Fruit fly (Drosophila melanogaster) whole organism, embryonic: ENCODE data around the gene tws.

ENCODE experiments used
- BEAF-32 ChIP-seq: fragments of 200-800 bp; sonication (Bioruptor generic); optimal IDR thresholded peaks from 3 replicates; lab custom pipeline; 2017; ENCODE audit warnings: missing biosample characterization, missing genetic modification characterization, mild to moderate bottlenecking, moderate library complexity, missing genetic modification reagents
- CG10147 ChIP-seq: fragments of 200-800 bp; sonication (Bioruptor generic); optimal IDR thresholded peaks from 2 replicates; lab custom pipeline; 2019; ENCODE audit warnings: missing biosample characterization, mild to moderate bottlenecking, missing genetic modification characterization, moderate library complexity
- CG10321 ChIP-seq: fragments of 200-800 bp; sonication (Bioruptor generic); IDR thresholded peaks from 2 replicates; pipeline ENCODE4 v1.3.6; 2022; ENCODE audit warnings: missing biosample characterization, missing genetic modification characterization
- CG11093 ChIP-seq: fragments of 200-800 bp; sonication (Bioruptor generic); IDR thresholded peaks from 3 replicates; pipeline ENCODE4 v1.3.6; 2022; ENCODE audit warnings: missing biosample characterization, missing genetic modification characterization
- CG13424 ChIP-seq: fragments of 200-800 bp; sonication (Bioruptor generic); optimal IDR thresholded peaks from 2 replicates; lab custom pipeline; 2019; ENCODE audit warnings: missing biosample characterization, mild to moderate bottlenecking, missing genetic modification characterization, moderate library complexity
- CG14965 ChIP-seq: fragments of 200-800 bp; sonication (Bioruptor generic); optimal IDR thresholded peaks from 2 replicates; lab custom pipeline; 2016; ENCODE audit warnings: missing biosample characterization, missing genetic modification characterization, borderline replicate concordance
- CG16863 ChIP-seq: fragments of 200-800 bp; sonication (Bioruptor generic); optimal IDR thresholded peaks from 3 replicates; lab custom pipeline; 2016; ENCODE audit warnings: missing biosample characterization, missing genetic modification characterization
- CG17328 ChIP-seq: fragments of 200-800 bp; sonication (Bioruptor generic); IDR thresholded peaks from 2 replicates; pipeline ENCODE4 v1.3.6; 2022; ENCODE audit warnings: missing biosample characterization, missing genetic modification characterization
- CG17802 ChIP-seq: fragments of 200-800 bp; sonication (Bioruptor generic); optimal IDR thresholded peaks from 2 replicates; lab custom pipeline; 2018; ENCODE audit warnings: missing biosample characterization, mild to moderate bottlenecking, missing genetic modification characterization, moderate library complexity
- CG18262 ChIP-seq: fragments of 200-800 bp; optimal IDR thresholded peaks from 3 replicates; lab custom pipeline; 2019; ENCODE audit warnings: missing biosample characterization, mild to moderate bottlenecking, missing genetic modification characterization, moderate library complexity
- CG3407 ChIP-seq: fragments of 200-800 bp; sonication (Bioruptor generic); optimal IDR thresholded peaks from 2 replicates; lab custom pipeline; 2018; ENCODE audit warnings: missing biosample characterization, mild to moderate bottlenecking, missing genetic modification characterization
- CG43689 ChIP-seq: fragments of 200-800 bp; sonication (Bioruptor generic); IDR thresholded peaks from 2 replicates; pipeline ENCODE4 v1.3.6; 2022; ENCODE audit warnings: missing biosample characterization, missing genetic modification characterization
- CG4730 ChIP-seq: fragments of 200-800 bp; sonication (Bioruptor generic); IDR thresholded peaks from 2 replicates; pipeline ENCODE4 v1.3.6; 2022; ENCODE audit warnings: missing biosample characterization, missing genetic modification characterization
- CG5953 ChIP-seq: fragments of 200-800 bp; sonication (Bioruptor generic); IDR thresholded peaks from 2 replicates; pipeline ENCODE4 v1.3.6; 2022; ENCODE audit warnings: missing biosample characterization, missing genetic modification characterization
- CG7928 ChIP-seq: fragments of 200-800 bp; sonication (Bioruptor generic); optimal IDR thresholded peaks from 2 replicates; lab custom pipeline; 2017; ENCODE audit warnings: missing biosample characterization, mild to moderate bottlenecking, missing genetic modification characterization
- CG8388 ChIP-seq: fragments of 200-800 bp; sonication (Bioruptor generic); optimal IDR thresholded peaks from 2 replicates; lab custom pipeline; 2019; ENCODE audit warnings: missing biosample characterization, mild to moderate bottlenecking, missing genetic modification characterization, moderate library complexity
- CG9437 ChIP-seq: fragments of 200-800 bp; sonication (Bioruptor generic); optimal IDR thresholded peaks from 2 replicates; lab custom pipeline; 2018; ENCODE audit warnings: missing biosample characterization, mild to moderate bottlenecking, missing genetic modification characterization
- D19A ChIP-seq: fragments of 200-800 bp; optimal IDR thresholded peaks from 3 replicates; lab custom pipeline; 2019; ENCODE audit warnings: missing biosample characterization, mild to moderate bottlenecking, missing genetic modification characterization, moderate library complexity
- Fer2 ChIP-seq: fragments of 200-800 bp; sonication (Bioruptor generic); optimal IDR thresholded peaks from 2 replicates; lab custom pipeline; 2018; ENCODE audit warnings: missing biosample characterization, mild to moderate bottlenecking, missing genetic modification characterization, moderate library complexity
- Hand ChIP-seq: fragments of 200-800 bp; sonication (Bioruptor generic); optimal IDR thresholded peaks from 2 replicates; lab custom pipeline; 2017; ENCODE audit warnings: mild to moderate bottlenecking, missing biosample characterization, missing genetic modification reagents, missing genetic modification characterization
- Lpt ChIP-seq: fragments of >200 bp; optimal IDR thresholded peaks from 2 replicates; lab custom pipeline; 2018; ENCODE audit warnings: missing biosample characterization, missing genetic modification characterization
- Max ChIP-seq: fragments of 200-800 bp; sonication (Bioruptor generic); optimal IDR thresholded peaks from 2 replicates; lab custom pipeline; 2016; ENCODE audit warnings: missing biosample characterization, mild to moderate bottlenecking, missing genetic modification characterization
- NC2β ChIP-seq: fragments of 200-800 bp; sonication (Bioruptor generic); optimal IDR thresholded peaks from 2 replicates; lab custom pipeline; 2016; ENCODE audit warnings: missing biosample characterization, missing genetic modification characterization
- Neu2 ChIP-seq: fragments of 200-800 bp; sonication (Bioruptor generic); optimal IDR thresholded peaks from 3 replicates; lab custom pipeline; 2016; ENCODE audit warnings: missing biosample characterization, missing genetic modification characterization, borderline replicate concordance
- Oli ChIP-seq: fragments of 200-800 bp; sonication (Bioruptor generic); optimal IDR thresholded peaks from 2 replicates; lab custom pipeline; 2018; ENCODE audit warnings: missing biosample characterization, mild to moderate bottlenecking, missing genetic modification characterization, moderate library complexity
- Ravus ChIP-seq: fragments of 200-800 bp; sonication (Bioruptor generic); IDR thresholded peaks from 2 replicates; pipeline ENCODE4 v1.3.6; 2022; ENCODE audit warnings: missing biosample characterization, missing genetic modification characterization
- Side ChIP-seq: fragments of 200-800 bp; sonication (Bioruptor generic); optimal IDR thresholded peaks from 2 replicates; lab custom pipeline; 2016; ENCODE audit warnings: missing biosample characterization, missing genetic modification characterization
- Sox102F ChIP-seq: fragments of 200-800 bp; sonication (Bioruptor generic); optimal IDR thresholded peaks from 2 replicates; lab custom pipeline; 2018; ENCODE audit warnings: missing biosample characterization, mild to moderate bottlenecking, missing genetic modification characterization, moderate library complexity
- Sry-δ ChIP-seq: fragments of 200-800 bp; sonication (Bioruptor generic); optimal IDR thresholded peaks from 2 replicates; lab custom pipeline; 2016; ENCODE audit warnings: missing biosample characterization, missing genetic modification characterization
- Xrp1 ChIP-seq: fragments of 200-800 bp; sonication (Bioruptor generic); IDR thresholded peaks from 2 replicates; pipeline ENCODE4 v1.3.6; 2022; ENCODE audit warnings: missing biosample characterization, missing genetic modification characterization
- dati ChIP-seq: fragments of 200-800 bp; sonication (Bioruptor generic); IDR thresholded peaks from 2 replicates; pipeline ENCODE4 v1.3.6; 2022; ENCODE audit warnings: missing biosample characterization, missing genetic modification characterization
- dpn ChIP-seq, 2 experiments: fragments of 200-800 bp; sonication (Bioruptor generic); optimal IDR thresholded peaks; 3 replicates each; lab custom pipeline; 2016; ENCODE audit warnings: missing biosample characterization in 2 of 2, missing genetic modification characterization in 2 of 2
- fru ChIP-seq: fragments of >200 bp; optimal IDR thresholded peaks from 2 replicates; lab custom pipeline; 2017
- ftz-f1 ChIP-seq: fragments of 200-800 bp; sonication (Bioruptor generic); optimal IDR thresholded peaks from 2 replicates; lab custom pipeline; 2016; ENCODE audit warnings: missing biosample characterization, missing genetic modification characterization
- hb ChIP-seq: fragments of 200-800 bp; sonication (Bioruptor generic); IDR thresholded peaks from 3 replicates; pipeline ENCODE4 v1.3.6; 2022; ENCODE audit warnings: missing biosample characterization, missing genetic modification characterization; ENCODE audit not compliant: partially characterized antibody
- klu ChIP-seq: fragments of 200-800 bp; sonication (Bioruptor generic); IDR thresholded peaks from 2 replicates; pipeline ENCODE4 v1.3.6; 2022; ENCODE audit warnings: missing biosample characterization, missing genetic modification characterization
- onecut ChIP-seq: fragments of 200-800 bp; sonication (Bioruptor generic); IDR thresholded peaks from 2 replicates; pipeline ENCODE4 v1.3.6; 2022; ENCODE audit warnings: missing biosample characterization, missing genetic modification characterization
- pho ChIP-seq: fragments of 200-800 bp; sonication (Bioruptor generic); optimal IDR thresholded peaks from 2 replicates; lab custom pipeline; 2016; ENCODE audit warnings: missing biosample characterization, missing genetic modification characterization
- phol ChIP-seq: fragments of 200-800 bp; sonication (Bioruptor generic); optimal IDR thresholded peaks from 3 replicates; lab custom pipeline; 2018; ENCODE audit warnings: missing biosample characterization, mild to moderate bottlenecking, missing genetic modification characterization, moderate library complexity
- psq ChIP-seq: fragments of 200-800 bp; sonication (Bioruptor generic); optimal IDR thresholded peaks from 2 replicates; lab custom pipeline; 2017; ENCODE audit warnings: missing biosample characterization, missing genetic modification characterization
- sc ChIP-seq, 3 experiments: fragments of >200 bp in 2 of 3; fragments of 200-800 bp in 1 of 3; sonication (Bioruptor generic) in 1 of 3; optimal IDR thresholded peaks; 2 replicates in 2 of 3; 3 replicates in 1 of 3; lab custom pipeline; 2017; ENCODE audit warnings: mild to moderate bottlenecking in 1 of 3, missing biosample characterization in 1 of 3, missing genetic modification characterization in 1 of 3, missing genetic modification reagents in 1 of 3
- sob ChIP-seq: fragments of 200-800 bp; sonication (Bioruptor generic); IDR thresholded peaks from 2 replicates; pipeline ENCODE4 v1.3.6; 2022; ENCODE audit warnings: missing biosample characterization, missing genetic modification characterization
- tgo ChIP-seq: fragments of 200-800 bp; sonication (Bioruptor generic); IDR thresholded peaks from 3 replicates; pipeline ENCODE4 v1.3.6; 2022; ENCODE audit warnings: missing biosample characterization, missing genetic modification characterization
- tin ChIP-seq: fragments of 200-800 bp; sonication (Bioruptor generic); optimal IDR thresholded peaks from 3 replicates; lab custom pipeline; 2016; ENCODE audit warnings: missing biosample characterization, missing genetic modification characterization
- tio ChIP-seq: fragments of 200-800 bp; sonication (Bioruptor generic); optimal IDR thresholded peaks from 2 replicates; lab custom pipeline; 2017; ENCODE audit warnings: missing biosample characterization, missing genetic modification characterization, inconsistent platforms
- ttk ChIP-seq: fragments of 200-800 bp; sonication (Bioruptor generic); IDR thresholded peaks from 2 replicates; pipeline ENCODE4 v2.1.2; 2022; ENCODE audit warnings: missing biosample characterization, missing genetic modification characterization
- tx ChIP-seq: fragments of 200-800 bp; sonication (Bioruptor generic); optimal IDR thresholded peaks from 2 replicates; lab custom pipeline; 2016; ENCODE audit warnings: missing biosample characterization, missing genetic modification characterization
- vnd ChIP-seq: fragments of 200-800 bp; sonication (Bioruptor generic); IDR thresholded peaks from 3 replicates; pipeline ENCODE4 v1.3.6; 2022; ENCODE audit warnings: missing biosample characterization, missing genetic modification characterization; ENCODE audit not compliant: partially characterized antibody

The tws gene

DNA sequence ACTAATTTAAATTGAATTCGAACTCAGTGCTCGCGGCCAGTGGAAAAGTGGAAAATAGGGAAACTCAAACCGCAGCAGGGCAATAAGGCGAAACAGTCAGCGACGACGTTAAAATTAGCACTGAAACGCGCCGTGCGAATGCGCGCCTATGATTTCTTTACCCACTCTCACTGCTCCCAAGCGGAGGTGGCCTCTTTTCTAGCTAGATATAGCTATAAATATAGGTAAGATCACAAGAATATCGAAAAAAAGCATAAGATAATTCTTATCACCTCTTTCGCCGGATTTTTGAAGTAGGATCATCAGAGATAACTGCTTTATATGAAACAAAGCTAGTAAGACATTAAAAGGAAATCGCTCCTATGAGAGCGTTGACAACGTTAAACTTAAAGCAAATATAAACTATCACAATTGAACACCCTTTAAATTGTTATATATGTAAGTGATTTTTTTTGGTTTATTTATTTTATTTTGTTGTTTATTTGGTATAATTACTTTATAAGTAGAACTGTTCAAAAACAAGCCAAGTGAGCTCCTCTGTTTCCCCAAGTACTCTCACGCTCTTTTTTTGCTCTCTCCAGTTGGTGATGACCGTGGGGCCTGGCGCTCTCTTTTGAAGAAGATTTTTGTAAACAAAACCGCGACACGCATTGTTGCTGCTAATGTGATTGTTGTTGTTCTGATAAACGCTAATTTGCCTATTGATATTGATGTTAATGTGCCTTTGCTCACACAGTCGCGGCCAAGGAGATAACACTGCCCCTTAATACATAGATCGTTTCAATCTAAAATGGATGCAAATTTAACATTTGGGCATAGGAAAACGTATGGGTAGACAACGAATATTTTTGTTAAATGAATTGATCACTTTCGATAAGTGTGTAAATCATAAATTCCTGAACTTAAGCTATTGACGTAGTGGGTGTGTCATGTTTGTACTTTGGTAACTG is at the start of gene tws:
Gene tws, minus strand, starts transcription at position 124 of the 950 bp plus-strand sequence.
- TF ChIP-seq dati (GFP tag; lab: Robert Waterston, UW) (peak; percentile 50; the same call in 1 of the 2 replicates), hb (GFP tag; lab: Robert Waterston, UW) (no peak), CG11093 (GFP tag; lab: Robert Waterston, UW) (no peak), tio (GFP tag; lab: Kevin White, UChicago) (peak; percentile 35), CG17328 (GFP tag; lab: Robert Waterston, UW) (peak; percentile 23; the same call in 1 of the 2 replicates), Lpt (GFP tag; lab: Kevin White, UChicago) (no peak), Sox102F (GFP tag; lab: Kevin White, UChicago) (peak; percentile 56), CG16863 (GFP tag; lab: Kevin White, UChicago) (peak; percentile 12), psq (GFP tag; lab: Kevin White, UChicago) (no peak), CG10147 (GFP tag; lab: Kevin White, UChicago) (peak; percentile 61), Hand (GFP tag; lab: Kevin White, UChicago) (peak; percentile 46), tin (GFP tag; lab: Kevin White, UChicago) (no peak), CG8388 (GFP tag; lab: Kevin White, UChicago) (peak; percentile 6), Neu2 (GFP tag; lab: Kevin White, UChicago) (no peak), CG4730 (GFP tag; lab: Robert Waterston, UW) (no peak), sob (GFP tag; lab: Robert Waterston, UW) (0 out of 2 replicates have a peak, but pooled peaks have one; percentile 36), Side (no peak), CG9437 (GFP tag; lab: Kevin White, UChicago) (peak; percentile 58), CG10321 (GFP tag; lab: Robert Waterston, UW) (no peak), tx (GFP tag; lab: Kevin White, UChicago) (no peak), tgo (peak; percentile 49; the same call in 2 of the 3 replicates), D19A (tag; lab: Kevin White, UChicago) (peak; percentile 28), klu (no peak), CG3407 (GFP tag; lab: Kevin White, UChicago) (no peak), CG5953 (GFP tag; lab: Robert Waterston, UW) (no peak), Fer2 (tag; lab: Kevin White, UChicago) (no peak), vnd (GFP tag; lab: Robert Waterston, UW) (no peak), CG17802 (tag; lab: Kevin White, UChicago) (no peak), ftz-f1 (GFP tag; lab: Kevin White, UChicago) (peak; percentile 6), CG14965 (GFP tag; lab: Kevin White, UChicago) (no peak), NC2β (peak; percentile 16), BEAF-32 (GFP tag; lab: Kevin White, UChicago) (no peak), CG43689 (GFP tag; lab: Robert Waterston, UW) (no peak; the same call in 1 of the 2 replicates), CG7928 (GFP tag; lab: Kevin White, UChicago) (no peak), Sry-δ (GFP tag; lab: Kevin White, UChicago) (peak; percentile 10), dpn (GFP tag; optimal IDR thresholded peaks at IDR 0.05; lab: Kevin White, UChicago) (peak in 1 of 2 experiments; percentile 48), Oli (tag; lab: Kevin White, UChicago) (peak; percentile 21), Ravus (GFP tag; lab: Robert Waterston, UW) (no peak), onecut (GFP tag; lab: Robert Waterston, UW) (peak; percentile 36; the same call in 1 of the 2 replicates), pho (GFP tag; lab: Kevin White, UChicago) (peak; percentile 48), Xrp1 (GFP tag; lab: Robert Waterston, UW) (0 out of 2 replicates have a peak, but pooled peaks have one; percentile 13), CG18262 (tag; lab: Kevin White, UChicago) (peak; percentile 57), ttk (GFP tag; lab: Robert Waterston, UW) (no peak), sc (optimal IDR thresholded peaks at IDR 0.05; lab: Kevin White, UChicago) (no peak), sc (GFP tag; optimal IDR thresholded peaks at IDR 0.05; lab: Kevin White, UChicago) (no peak), CG13424 (tag; lab: Kevin White, UChicago) (peak; percentile 49), Max (peak; percentile 51), phol (peak; percentile 33), fru (lab: Kevin White, UChicago) (no peak)
